Fruit fly (Drosophila melanogaster) whole organism, embryonic: ENCODE results near the gene Rab30.

Experiments used
- CG11696 ChIP-seq: fragments of 200-800 bp; sonication (Bioruptor generic); IDR thresholded peaks from 2 replicates; pipeline ENCODE4 v1.3.6; 2022; ENCODE audit warnings: missing biosample characterization, missing genetic modification characterization
- CG16863 ChIP-seq: fragments of 200-800 bp; sonication (Bioruptor generic); optimal IDR thresholded peaks from 3 replicates; lab custom pipeline; 2016; ENCODE audit warnings: missing biosample characterization, missing genetic modification characterization
- CG32767 ChIP-seq: fragments of 200-800 bp; sonication (Bioruptor generic); IDR thresholded peaks from 2 replicates; pipeline ENCODE4 v1.3.6; 2022; ENCODE audit warnings: missing biosample characterization, missing genetic modification characterization
- CG6689 ChIP-seq: fragments of 200-800 bp; sonication (Bioruptor generic); IDR thresholded peaks from 2 replicates; pipeline ENCODE4 v1.3.6; 2022; ENCODE audit warnings: missing biosample characterization, missing genetic modification characterization
- CG8944 ChIP-seq: fragments of 200-800 bp; sonication (Bioruptor generic); optimal IDR thresholded peaks from 3 replicates; lab custom pipeline; 2016; ENCODE audit warnings: missing biosample characterization, missing genetic modification characterization
- Hr51 ChIP-seq, 2 experiments: fragments of 200-800 bp; sonication (Bioruptor generic); optimal IDR thresholded peaks; 2 replicates in 1 of 2; 3 replicates in 1 of 2; lab custom pipeline; 2016 to 2018; ENCODE audit warnings: missing biosample characterization in 2 of 2, missing genetic modification characterization in 2 of 2, mild to moderate bottlenecking in 1 of 2, moderate library complexity in 1 of 2
- Mad ChIP-seq: fragments of 200-800 bp; sonication (Bioruptor generic); optimal IDR thresholded peaks from 2 replicates; lab custom pipeline; 2016; ENCODE audit warnings: missing biosample characterization, missing genetic modification characterization
- Spps ChIP-seq: fragments of 200-800 bp; sonication (Bioruptor generic); optimal IDR thresholded peaks from 2 replicates; lab custom pipeline; 2018; ENCODE audit warnings: missing biosample characterization, mild to moderate bottlenecking, missing genetic modification characterization
- dmrt11E ChIP-seq: fragments of 200-800 bp; sonication (Bioruptor generic); optimal IDR thresholded peaks from 3 replicates; lab custom pipeline; 2018; ENCODE audit warnings: missing biosample characterization, mild to moderate bottlenecking, missing genetic modification characterization, moderate library complexity
- en ChIP-seq: fragments of 200-800 bp; sonication (Bioruptor generic); optimal IDR thresholded peaks from 2 replicates; lab custom pipeline; 2016; ENCODE audit warnings: missing biosample characterization, missing genetic modification characterization
- h ChIP-seq: fragments of >200 bp; optimal IDR thresholded peaks from 2 replicates; lab custom pipeline; 2017
- slp2 ChIP-seq: fragments of 200-800 bp; sonication (Bioruptor generic); optimal IDR thresholded peaks from 2 replicates; lab custom pipeline; 2016; ENCODE audit warnings: missing biosample characterization, missing genetic modification characterization
- tap ChIP-seq: fragments of 200-800 bp; optimal IDR thresholded peaks from 3 replicates; lab custom pipeline; 2019; ENCODE audit warnings: missing biosample characterization, mild to moderate bottlenecking, missing genetic modification characterization, moderate library complexity

dm6 chr2L:7010513-7010912 lies 21.9 kb downstream of the Rab30 start:
- TF ChIP-seq Hr51 (GFP tag; optimal IDR thresholded peaks at IDR 0.05; lab: Kevin White, UChicago) (no peak), CG6689 (GFP tag; lab: Robert Waterston, UW) (no peak), CG8944 (GFP tag; lab: Kevin White, UChicago) (no peak), CG32767 (no peak), tap (tag; lab: Kevin White, UChicago) (no peak), dmrt11E (no peak), slp2 (GFP tag; lab: Kevin White, UChicago) (no peak), CG16863 (GFP tag; lab: Kevin White, UChicago) (no peak), Mad (GFP tag; lab: Kevin White, UChicago) (no peak), h (lab: Kevin White, UChicago) (no peak), en (no peak), CG11696 (GFP tag; lab: Robert Waterston, UW) (no peak), Spps (tag; lab: Kevin White, UChicago) (no peak)
